Fruit fly (Drosophila melanogaster) whole organism, embryonic: ENCODE results near the gene Suv3.

ENCODE experiments used
- Blimp-1 ChIP-seq: fragments of 200-800 bp; sonication (Bioruptor generic); optimal IDR thresholded peaks from 3 replicates; lab custom pipeline; 2018; ENCODE audit warnings: missing biosample characterization, missing genetic modification characterization, mild to moderate bottlenecking, moderate library complexity, missing genetic modification reagents
- C15 ChIP-seq: fragments of 200-800 bp; sonication (Bioruptor generic); IDR thresholded peaks from 3 replicates; pipeline ENCODE4 v1.3.6; 2022; ENCODE audit warnings: missing biosample characterization, missing genetic modification characterization
- CG10267 ChIP-seq: fragments of 200-800 bp; sonication (Bioruptor generic); optimal IDR thresholded peaks from 2 replicates; lab custom pipeline; 2018; ENCODE audit warnings: missing biosample characterization, mild to moderate bottlenecking, missing genetic modification characterization, moderate library complexity
- CG10565 ChIP-seq: fragments of 200-800 bp; sonication (Bioruptor generic); optimal IDR thresholded peaks from 3 replicates; lab custom pipeline; 2016; ENCODE audit warnings: missing biosample characterization, mild to moderate bottlenecking, missing genetic modification characterization
- CG11247 ChIP-seq: fragments of 200-800 bp; sonication (Bioruptor generic); IDR thresholded peaks from 2 replicates; pipeline ENCODE4 v1.3.6; 2022; ENCODE audit warnings: missing biosample characterization, missing genetic modification characterization
- CG12299 ChIP-seq: fragments of 200-800 bp; sonication (Bioruptor generic); optimal IDR thresholded peaks from 2 replicates; lab custom pipeline; 2018; ENCODE audit warnings: missing biosample characterization, mild to moderate bottlenecking, missing genetic modification characterization
- CG14860 ChIP-seq: fragments of 200-800 bp; sonication (Bioruptor generic); IDR thresholded peaks from 3 replicates; pipeline ENCODE4 v1.3.6; 2022; ENCODE audit warnings: missing biosample characterization, missing genetic modification characterization; ENCODE audit not compliant: partially characterized antibody
- CG15011 ChIP-seq: fragments of 200-800 bp; sonication (Bioruptor generic); optimal IDR thresholded peaks from 3 replicates; lab custom pipeline; 2018; ENCODE audit warnings: missing biosample characterization, mild to moderate bottlenecking, missing genetic modification characterization
- CG1529 ChIP-seq: fragments of 200-800 bp; sonication (Bioruptor generic); optimal IDR thresholded peaks from 3 replicates; lab custom pipeline; 2018; ENCODE audit warnings: missing biosample characterization, missing genetic modification characterization
- CG15479 ChIP-seq: fragments of 200-800 bp; sonication (Bioruptor generic); optimal IDR thresholded peaks from 3 replicates; lab custom pipeline; 2019; ENCODE audit warnings: missing biosample characterization, mild to moderate bottlenecking, missing genetic modification characterization, moderate library complexity
- CG31224 ChIP-seq: fragments of 200-800 bp; sonication (Bioruptor generic); IDR thresholded peaks from 2 replicates; pipeline ENCODE4 v1.3.6; 2022; ENCODE audit warnings: missing biosample characterization, missing genetic modification characterization
- CG3163 ChIP-seq: fragments of 200-800 bp; sonication (Bioruptor generic); optimal IDR thresholded peaks from 3 replicates; lab custom pipeline; 2016; ENCODE audit warnings: missing biosample characterization, missing genetic modification characterization
- CG4424 ChIP-seq: fragments of 200-800 bp; sonication (Bioruptor generic); optimal IDR thresholded peaks from 3 replicates; lab custom pipeline; 2016; ENCODE audit warnings: missing biosample characterization, missing genetic modification characterization
- CG4854 ChIP-seq: fragments of 200-800 bp; sonication (Bioruptor generic); optimal IDR thresholded peaks from 2 replicates; lab custom pipeline; 2016; ENCODE audit warnings: missing biosample characterization, missing genetic modification characterization, inconsistent platforms
- CG7839 ChIP-seq: fragments of 200-800 bp; sonication (Bioruptor generic); optimal IDR thresholded peaks from 3 replicates; lab custom pipeline; 2018; ENCODE audit warnings: missing biosample characterization, mild to moderate bottlenecking, missing genetic modification characterization, moderate library complexity
- CG8388 ChIP-seq: fragments of 200-800 bp; sonication (Bioruptor generic); optimal IDR thresholded peaks from 2 replicates; lab custom pipeline; 2019; ENCODE audit warnings: missing biosample characterization, mild to moderate bottlenecking, missing genetic modification characterization, moderate library complexity
- CG8765 ChIP-seq: fragments of 200-800 bp; sonication (Bioruptor generic); IDR thresholded peaks from 2 replicates; pipeline ENCODE4 v1.3.6; 2022; ENCODE audit warnings: missing biosample characterization, missing genetic modification characterization
- CG9437 ChIP-seq: fragments of 200-800 bp; sonication (Bioruptor generic); optimal IDR thresholded peaks from 2 replicates; lab custom pipeline; 2018; ENCODE audit warnings: missing biosample characterization, mild to moderate bottlenecking, missing genetic modification characterization
- CG9876 ChIP-seq: fragments of 200-800 bp; sonication (Bioruptor generic); optimal IDR thresholded peaks from 2 replicates; lab custom pipeline; 2016; ENCODE audit warnings: missing biosample characterization, missing genetic modification characterization
- Dbx ChIP-seq: fragments of 200-800 bp; sonication (Bioruptor generic); IDR thresholded peaks from 3 replicates; pipeline ENCODE4 v1.3.6; 2022; ENCODE audit warnings: missing biosample characterization, missing genetic modification characterization
- Dek ChIP-seq: fragments of 200-800 bp; sonication (Bioruptor generic); optimal IDR thresholded peaks from 3 replicates; lab custom pipeline; 2019; ENCODE audit warnings: missing biosample characterization, mild to moderate bottlenecking, missing genetic modification characterization, moderate library complexity
- Dfd ChIP-seq, 2 experiments: fragments of >200 bp; optimal IDR thresholded peaks; 2 replicates each; lab custom pipeline; 2017; ENCODE audit warnings: missing biosample characterization in 2 of 2, missing genetic modification characterization in 2 of 2
- E2f1 ChIP-seq: fragments of 200-800 bp; sonication (Bioruptor generic); IDR thresholded peaks from 2 replicates; pipeline ENCODE4 v1.3.6; 2022; ENCODE audit warnings: missing biosample characterization, missing genetic modification characterization
- ERR ChIP-seq: fragments of 200-800 bp; sonication (Bioruptor generic); optimal IDR thresholded peaks from 2 replicates; lab custom pipeline; 2016; ENCODE audit warnings: missing biosample characterization, missing genetic modification characterization
- Hr3 ChIP-seq: fragments of 200-800 bp; sonication (Bioruptor generic); optimal IDR thresholded peaks from 3 replicates; lab custom pipeline; 2016; ENCODE audit warnings: missing biosample characterization, missing genetic modification characterization
- Myb ChIP-seq: fragments of 200-800 bp; sonication (Bioruptor generic); optimal IDR thresholded peaks from 2 replicates; lab custom pipeline; 2016; ENCODE audit warnings: missing biosample characterization, missing genetic modification characterization
- NC2β ChIP-seq: fragments of 200-800 bp; sonication (Bioruptor generic); optimal IDR thresholded peaks from 2 replicates; lab custom pipeline; 2016; ENCODE audit warnings: missing biosample characterization, missing genetic modification characterization
- Nf-YB ChIP-seq: fragments of 200-800 bp; sonication (Bioruptor generic); optimal IDR thresholded peaks from 3 replicates; lab custom pipeline; 2019; ENCODE audit warnings: missing biosample characterization, mild to moderate bottlenecking, missing genetic modification characterization, moderate library complexity
- Side ChIP-seq: fragments of 200-800 bp; sonication (Bioruptor generic); optimal IDR thresholded peaks from 2 replicates; lab custom pipeline; 2016; ENCODE audit warnings: missing biosample characterization, missing genetic modification characterization
- Sox100B ChIP-seq: fragments of 200-800 bp; sonication (Bioruptor generic); optimal IDR thresholded peaks from 3 replicates; lab custom pipeline; 2018; ENCODE audit warnings: missing biosample characterization, mild to moderate bottlenecking, missing genetic modification characterization
- Trl ChIP-seq, 3 experiments: fragments of >200 bp in 2 of 3; fragments of 200-800 bp in 1 of 3; sonication (Bioruptor generic) in 1 of 3; optimal IDR thresholded peaks; 2 replicates in 1 of 3; 3 replicates in 2 of 3; lab custom pipeline; 2016 to 2017; ENCODE audit warnings: missing biosample characterization in 1 of 3, missing genetic modification characterization in 1 of 3
- cato ChIP-seq: fragments of 200-800 bp; sonication (Bioruptor generic); optimal IDR thresholded peaks from 2 replicates; lab custom pipeline; 2016; ENCODE audit warnings: missing biosample characterization, missing genetic modification characterization, borderline replicate concordance
- dan ChIP-seq: fragments of 200-800 bp; sonication (Bioruptor generic); IDR thresholded peaks from 2 replicates; pipeline ENCODE4 v1.3.6; 2022; ENCODE audit warnings: missing biosample characterization, missing genetic modification characterization
- fd96Cb ChIP-seq: fragments of 200-800 bp; sonication (Bioruptor generic); optimal IDR thresholded peaks from 2 replicates; lab custom pipeline; 2018; ENCODE audit warnings: missing biosample characterization, mild to moderate bottlenecking, missing genetic modification characterization, moderate library complexity
- fu2 ChIP-seq: fragments of 200-800 bp; sonication (Bioruptor generic); optimal IDR thresholded peaks from 2 replicates; lab custom pipeline; 2016; ENCODE audit warnings: missing biosample characterization, missing genetic modification characterization
- gce ChIP-seq: fragments of 200-800 bp; sonication (Bioruptor generic); IDR thresholded peaks from 3 replicates; pipeline ENCODE4 v1.3.6; 2022; ENCODE audit warnings: missing biosample characterization, missing genetic modification characterization
- grau ChIP-seq: fragments of 200-800 bp; optimal IDR thresholded peaks from 3 replicates; lab custom pipeline; 2019; ENCODE audit warnings: missing biosample characterization, mild to moderate bottlenecking, missing genetic modification characterization, moderate library complexity
- gt ChIP-seq: fragments of 200-800 bp; sonication (Bioruptor generic); IDR thresholded peaks from 2 replicates; pipeline ENCODE4 v1.3.6; 2022; ENCODE audit warnings: missing biosample characterization, missing genetic modification characterization
- hbn ChIP-seq: fragments of 200-800 bp; sonication (Bioruptor generic); IDR thresholded peaks from 2 replicates; pipeline ENCODE4 v1.3.6; 2022; ENCODE audit warnings: missing biosample characterization, missing genetic modification characterization; ENCODE audit not compliant: partially characterized antibody
- ind ChIP-seq: fragments of 200-800 bp; sonication (Bioruptor generic); optimal IDR thresholded peaks from 3 replicates; lab custom pipeline; 2016; ENCODE audit warnings: missing biosample characterization, missing genetic modification characterization
- jumu ChIP-seq: fragments of 200-800 bp; sonication (Bioruptor generic); optimal IDR thresholded peaks from 3 replicates; lab custom pipeline; 2016; ENCODE audit warnings: missing biosample characterization, missing genetic modification characterization
- kay ChIP-seq: fragments of 200-800 bp; sonication (Bioruptor generic); optimal IDR thresholded peaks from 2 replicates; lab custom pipeline; 2016; ENCODE audit warnings: missing biosample characterization, missing genetic modification characterization
- org-1 ChIP-seq: fragments of 200-800 bp; sonication (Bioruptor generic); optimal IDR thresholded peaks from 2 replicates; lab custom pipeline; 2017; ENCODE audit warnings: missing biosample characterization, missing genetic modification characterization
- p53 ChIP-seq: fragments of 200-800 bp; sonication (Bioruptor generic); optimal IDR thresholded peaks from 2 replicates; lab custom pipeline; 2016; ENCODE audit warnings: missing biosample characterization, missing genetic modification characterization
- pfk ChIP-seq: fragments of 200-800 bp; sonication (Bioruptor generic); optimal IDR thresholded peaks from 2 replicates; lab custom pipeline; 2018; ENCODE audit warnings: missing biosample characterization, mild to moderate bottlenecking, missing genetic modification characterization, moderate library complexity
- salm ChIP-seq: fragments of 200-800 bp; sonication (Bioruptor generic); optimal IDR thresholded peaks from 2 replicates; lab custom pipeline; 2018; ENCODE audit warnings: missing biosample characterization, mild to moderate bottlenecking, missing genetic modification characterization
- sug ChIP-seq: fragments of 200-800 bp; optimal IDR thresholded peaks from 2 replicates; lab custom pipeline; 2019; ENCODE audit warnings: missing biosample characterization, mild to moderate bottlenecking, missing genetic modification characterization, moderate library complexity
- tgo ChIP-seq: fragments of 200-800 bp; sonication (Bioruptor generic); IDR thresholded peaks from 3 replicates; pipeline ENCODE4 v1.3.6; 2022; ENCODE audit warnings: missing biosample characterization, missing genetic modification characterization
- usp ChIP-seq: fragments of >200 bp; optimal IDR thresholded peaks from 2 replicates; lab custom pipeline; 2017; ENCODE audit warnings: missing biosample characterization, missing genetic modification characterization
- wdn ChIP-seq: fragments of 200-800 bp; sonication (Bioruptor generic); IDR thresholded peaks from 2 replicates; pipeline ENCODE4 v1.3.6; 2022; ENCODE audit warnings: missing biosample characterization, missing genetic modification characterization
- yki ChIP-seq: fragments of >200 bp; optimal IDR thresholded peaks from 3 replicates; lab custom pipeline; 2018

The Suv3 gene

dm6 chr3R:4281119-4281861 is 30.1 kb upstream of the Suv3 start (continued):
- TF ChIP-seq CG8388 (GFP tag; lab: Kevin White, UChicago) (no peak), CG10267 (tag; lab: Kevin White, UChicago) (no peak), CG14860 (no peak), CG1529 (GFP tag; lab: Kevin White, UChicago) (no peak), fd96Cb (tag; lab: Kevin White, UChicago) (no peak), Nf-YB (GFP tag; lab: Kevin White, UChicago) (no peak), pfk (GFP tag; lab: Kevin White, UChicago) (peak; percentile 34), CG12299 (tag; lab: Kevin White, UChicago) (no peak), CG11247 (no peak), hbn (no peak), org-1 (no peak), CG10565 (no peak), E2f1 (GFP tag; lab: Robert Waterston, UW) (no peak), jumu (GFP tag; lab: Kevin White, UChicago) (no peak), CG8765 (no peak), grau (no peak), CG4424 (GFP tag; lab: Kevin White, UChicago) (no peak), wdn (GFP tag; lab: Robert Waterston, UW) (no peak), dan (no peak), salm (tag; lab: Kevin White, UChicago) (no peak), sug (tag; lab: Kevin White, UChicago) (no peak), usp (GFP tag; lab: Kevin White, UChicago) (no peak), Blimp-1 (GFP tag; lab: Kevin White, UChicago) (no peak), CG31224 (GFP tag; lab: Robert Waterston, UW) (no peak), CG9437 (GFP tag; lab: Kevin White, UChicago) (no peak), ERR (GFP tag; lab: Kevin White, UChicago) (peak; percentile 25), Hr3 (GFP tag; lab: Kevin White, UChicago) (no peak), gt (GFP tag; lab: Robert Waterston, UW) (no peak), gce (no peak), Dbx (no peak), CG3163 (GFP tag; lab: Kevin White, UChicago) (no peak), fu2 (GFP tag; lab: Kevin White, UChicago) (no peak), Dfd (GFP tag; optimal IDR thresholded peaks at IDR 0.05; lab: Kevin White, UChicago) (no peak), cato (GFP tag; lab: Kevin White, UChicago) (no peak), CG7839 (tag; lab: Kevin White, UChicago) (no peak), C15 (GFP tag; lab: Robert Waterston, UW) (no peak), CG9876 (GFP tag; lab: Kevin White, UChicago) (no peak), Sox100B (GFP tag; lab: Kevin White, UChicago) (no peak), tgo (no peak), CG15011 (GFP tag; lab: Kevin White, UChicago) (no peak), Trl (optimal IDR thresholded peaks at IDR 0.05; lab: Kevin White, UChicago) (peak; percentile 39 to 69), Trl (GFP tag; optimal IDR thresholded peaks at IDR 0.05; lab: Kevin White, UChicago) (no peak), yki (no peak), p53 (GFP tag; lab: Kevin White, UChicago) (no peak), Myb (GFP tag; lab: Kevin White, UChicago) (no peak), CG4854 (no peak), kay (GFP tag; lab: Kevin White, UChicago) (no peak), Dek (tag; lab: Kevin White, UChicago) (no peak), NC2β (GFP tag; lab: Kevin White, UChicago) (no peak), Side (GFP tag; lab: Kevin White, UChicago) (no peak), CG15479 (no peak), ind (GFP tag; lab: Kevin White, UChicago) (no peak)
